Worm (Caenorhabditis elegans): ENCODE results near the gene C11D2.4.
A peak's percentile ranks its signal among the peaks of the same experiment; 100 is the strongest.

C11D2.4 gene

ce11 chrIV:6201769-6202168 lies 45.0 kb upstream of the C11D2.4 start, which contains the start of gene tkr-2:
Gene tkr-2 (plus strand): TSS chrIV:6202069.
- TF ChIP-seq unc-39 (tag; optimal IDR thresholded peaks at IDR 0.05) = no peak
- no peak for TF ChIP-seq lsy-2 (tag; optimal IDR thresholded peaks at IDR 0.05)
- no peak for TF ChIP-seq mbf-1 (tag; optimal IDR thresholded peaks at IDR 0.05)
- TF ChIP-seq ceh-82 (tag; optimal IDR thresholded peaks at IDR 0.05) = no peak
- TF ChIP-seq peb-1 (tag; optimal IDR thresholded peaks at IDR 0.05) = no peak
- no peak for TF ChIP-seq nhr-6 (tag; optimal IDR thresholded peaks at IDR 0.05)
- TF ChIP-seq F13H6.1 (tag; optimal IDR thresholded peaks at IDR 0.05) = no peak
- no peak for TF ChIP-seq unc-55 (GFP tag; optimal IDR thresholded peaks at IDR 0.05)

DNA sequence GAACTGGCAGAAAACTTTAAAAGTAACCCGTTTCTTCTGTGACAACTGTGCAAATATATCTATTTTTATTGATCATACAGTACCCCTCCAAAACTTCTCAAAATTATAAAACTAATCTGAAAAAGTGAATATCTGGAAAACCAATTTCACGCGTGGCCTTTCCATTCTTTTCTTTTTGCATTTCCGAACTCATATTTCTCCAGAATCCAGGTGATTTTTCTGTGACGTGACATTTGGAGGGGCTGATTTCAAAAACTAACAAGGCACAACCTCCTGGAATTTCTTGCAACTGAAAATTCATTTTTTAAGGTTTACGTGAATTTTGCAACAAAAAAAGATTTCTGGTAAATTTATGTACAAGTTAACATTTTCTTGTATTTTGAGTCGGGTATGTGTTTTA lies 43.5 kb upstream of the C11D2.4 start:
- TF ChIP-seq nhr-12 (tag; optimal IDR thresholded peaks at IDR 0.05) (no peak), ztf-1 (GFP tag; conservative IDR thresholded peaks at IDR 0.05) (no peak), ztf-11 (tag; optimal IDR thresholded peaks at IDR 0.05) (no peak), gmeb-1 (tag; optimal IDR thresholded peaks at IDR 0.05) (no peak), nhr-23 (tag; optimal IDR thresholded peaks at IDR 0.05) (no peak), lin-13 (GFP tag; optimal IDR thresholded peaks at IDR 0.05) (no peak), ceh-82 (tag; optimal IDR thresholded peaks at IDR 0.05) (no peak), blmp-1 (tag; optimal IDR thresholded peaks at IDR 0.05; ENCODE audit: insufficient read depth) (no peak), ztf-4 (tag; optimal IDR thresholded peaks at IDR 0.05) (no peak), nhr-10 (tag; optimal IDR thresholded peaks at IDR 0.05) (no peak), snpc-4 (tag; optimal IDR thresholded peaks at IDR 0.05) (no peak), dmd-4 (tag; optimal IDR thresholded peaks at IDR 0.05) (no peak), Y55F3AM.14 (GFP tag; optimal IDR thresholded peaks at IDR 0.05) (no peak), F13H6.1 (tag; optimal IDR thresholded peaks at IDR 0.05) (no peak), crh-2 (tag; optimal IDR thresholded peaks at IDR 0.05) (no peak), fos-1 (tag; optimal IDR thresholded peaks at IDR 0.05) (no peak)

- TF ChIP-seq nhr-10 (tag; optimal IDR thresholded peaks at IDR 0.05) (no peak), unc-55 (GFP tag; optimal IDR thresholded peaks at IDR 0.05) (no peak), skn-1 (tag; optimal IDR thresholded peaks at IDR 0.05) (no peak), peb-1 (tag; optimal IDR thresholded peaks at IDR 0.05) (no peak), lsy-2 (tag; optimal IDR thresholded peaks at IDR 0.05) (no peak), fos-1 (tag; optimal IDR thresholded peaks at IDR 0.05) (no peak), nhr-23 (tag; optimal IDR thresholded peaks at IDR 0.05) (no peak), snpc-4 (tag; optimal IDR thresholded peaks at IDR 0.05) (no peak), nhr-11 (tag; optimal IDR thresholded peaks at IDR 0.05) (no peak), unc-39 (tag; optimal IDR thresholded peaks at IDR 0.05) (no peak), nhr-6 (tag; optimal IDR thresholded peaks at IDR 0.05) (no peak), mbf-1 (tag; optimal IDR thresholded peaks at IDR 0.05) (no peak), zag-1 (tag; optimal IDR thresholded peaks at IDR 0.05) (no peak), lin-39 (tag; optimal IDR thresholded peaks at IDR 0.05) (no peak), Y55F3AM.14 (GFP tag; optimal IDR thresholded peaks at IDR 0.05) (no peak)
Observed at ce11 chrIV:6187160-6187559, 30.4 kb upstream of the C11D2.4 start.

DNA sequence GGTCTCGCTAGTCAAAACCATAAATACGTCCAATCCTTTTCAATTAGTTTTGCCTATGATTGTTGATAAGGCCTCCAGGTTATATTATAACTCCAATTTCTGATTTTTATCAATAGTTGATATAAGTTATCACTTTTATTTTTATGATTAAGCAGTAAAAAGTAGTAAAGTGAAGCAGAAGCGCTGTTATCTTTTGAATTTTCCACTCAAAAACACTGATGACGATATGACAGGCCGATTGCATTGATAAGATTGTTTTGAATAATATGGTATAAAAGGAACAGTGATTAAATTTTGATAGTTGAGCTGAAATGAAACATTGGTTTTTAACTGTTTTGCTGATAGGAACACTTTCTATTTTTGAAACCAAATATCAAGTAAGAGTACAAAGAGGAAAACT lies 28.8 kb upstream of the C11D2.4 start, which contains the start of gene asp-9:
Gene asp-9 (plus strand): TSS at position 312 of the 400 bp plus-strand sequence.
- TF ChIP-seq fos-1 (tag; optimal IDR thresholded peaks at IDR 0.05) (peak; percentile 48), lin-39 (tag; optimal IDR thresholded peaks at IDR 0.05) (no peak)

ce11 chrIV:6183757-6184156 lies 27.0 kb upstream of the C11D2.4 start, which contains the start of gene unc-77:
Gene unc-77 (minus strand): TSS chrIV:6183857.
- TF ChIP-seq blmp-1 (tag; optimal IDR thresholded peaks at IDR 0.05; ENCODE audit: insufficient read depth) = no peak
- TF ChIP-seq zag-1 (tag; optimal IDR thresholded peaks at IDR 0.05) = no peak
- TF ChIP-seq ZK546.5 (tag; optimal IDR thresholded peaks at IDR 0.05) = no peak
- no peak for TF ChIP-seq F13H6.1 (tag; optimal IDR thresholded peaks at IDR 0.05)
- no peak for TF ChIP-seq elt-3 (tag; optimal IDR thresholded peaks at IDR 0.05)
- no peak for TF ChIP-seq snpc-4 (tag; optimal IDR thresholded peaks at IDR 0.05)
- TF ChIP-seq ztf-4 (tag; optimal IDR thresholded peaks at IDR 0.05) = no peak
- TF ChIP-seq elt-1 (tag; optimal IDR thresholded peaks at IDR 0.05) = no peak
- TF ChIP-seq crh-2 (tag; optimal IDR thresholded peaks at IDR 0.05) = no peak
- no peak for TF ChIP-seq ceh-82 (tag; optimal IDR thresholded peaks at IDR 0.05)
- TF ChIP-seq gmeb-1 (tag; optimal IDR thresholded peaks at IDR 0.05) = no peak
- no peak for TF ChIP-seq fos-1 (tag; optimal IDR thresholded peaks at IDR 0.05)
- no peak for TF ChIP-seq lin-11 (tag; optimal IDR thresholded peaks at IDR 0.05)
- TF ChIP-seq lin-13 (GFP tag; optimal IDR thresholded peaks at IDR 0.05) = no peak
- TF ChIP-seq unc-39 (tag; optimal IDR thresholded peaks at IDR 0.05) = no peak
- TF ChIP-seq nhr-237 (tag; optimal IDR thresholded peaks at IDR 0.05) = no peak
- no peak for TF ChIP-seq egl-27 (tag; optimal IDR thresholded peaks at IDR 0.05)
- TF ChIP-seq ama-1 (optimal IDR thresholded peaks at IDR 0.05) = no peak
